Fruit fly (Drosophila melanogaster) whole organism, embryonic: Measurements from ENCODE around the gene CG10738.

Source experiments
- Ada2b ChIP-seq: fragments of 200-800 bp; sonication (Bioruptor generic); IDR thresholded peaks from 2 replicates; pipeline ENCODE4 v1.3.6; 2022; ENCODE audit warnings: missing biosample characterization, missing genetic modification characterization
- Blimp-1 ChIP-seq: fragments of 200-800 bp; sonication (Bioruptor generic); optimal IDR thresholded peaks from 3 replicates; lab custom pipeline; 2018; ENCODE audit warnings: missing biosample characterization, missing genetic modification characterization, mild to moderate bottlenecking, moderate library complexity, missing genetic modification reagents
- CG10321 ChIP-seq: fragments of 200-800 bp; sonication (Bioruptor generic); IDR thresholded peaks from 2 replicates; pipeline ENCODE4 v1.3.6; 2022; ENCODE audit warnings: missing biosample characterization, missing genetic modification characterization
- CG11695 ChIP-seq: fragments of 200-800 bp; sonication (Bioruptor generic); IDR thresholded peaks from 3 replicates; pipeline ENCODE4 v1.3.6; 2022; ENCODE audit warnings: missing biosample characterization, missing genetic modification characterization
- CG12155 ChIP-seq: fragments of 200-800 bp; sonication (Bioruptor generic); optimal IDR thresholded peaks from 3 replicates; lab custom pipeline; 2016; ENCODE audit warnings: missing biosample characterization, missing genetic modification characterization
- CG13123 ChIP-seq: fragments of 200-800 bp; sonication (Bioruptor generic); optimal IDR thresholded peaks from 2 replicates; lab custom pipeline; 2016; ENCODE audit warnings: missing biosample characterization, missing genetic modification characterization
- CG13287 ChIP-seq: fragments of 200-800 bp; sonication (Bioruptor generic); IDR thresholded peaks from 2 replicates; pipeline ENCODE4 v1.3.6; 2022; ENCODE audit warnings: missing biosample characterization, missing genetic modification characterization; ENCODE audit not compliant: partially characterized antibody
- CG15479 ChIP-seq: fragments of 200-800 bp; sonication (Bioruptor generic); optimal IDR thresholded peaks from 3 replicates; lab custom pipeline; 2019; ENCODE audit warnings: missing biosample characterization, mild to moderate bottlenecking, missing genetic modification characterization, moderate library complexity
- CG17328 ChIP-seq: fragments of 200-800 bp; sonication (Bioruptor generic); IDR thresholded peaks from 2 replicates; pipeline ENCODE4 v1.3.6; 2022; ENCODE audit warnings: missing biosample characterization, missing genetic modification characterization
- CG17612 ChIP-seq: fragments of 200-800 bp; sonication (Bioruptor generic); IDR thresholded peaks from 2 replicates; pipeline ENCODE4 v1.3.6; 2022; ENCODE audit warnings: missing biosample characterization, missing genetic modification characterization
- CG18011 ChIP-seq: fragments of 200-800 bp; sonication (Bioruptor generic); optimal IDR thresholded peaks from 2 replicates; lab custom pipeline; 2017; ENCODE audit warnings: missing biosample characterization, missing genetic modification characterization, mild to moderate bottlenecking, moderate library complexity, missing genotype
- CG2129 ChIP-seq: fragments of 200-800 bp; sonication (Bioruptor generic); IDR thresholded peaks from 2 replicates; pipeline ENCODE4 v1.3.6; 2022; ENCODE audit warnings: missing biosample characterization, missing genetic modification characterization; ENCODE audit not compliant: partially characterized antibody
- CG34422 ChIP-seq: fragments of 200-800 bp; sonication (Bioruptor generic); IDR thresholded peaks from 3 replicates; pipeline ENCODE4 v1.3.6; 2022; ENCODE audit warnings: missing biosample characterization, missing genetic modification characterization
- CG3726 ChIP-seq: fragments of 200-800 bp; sonication (Bioruptor generic); IDR thresholded peaks from 3 replicates; pipeline ENCODE4, ENCODE4 v1.3.6; 2022; ENCODE audit warnings: missing biosample characterization, missing genetic modification characterization
- CG7357 ChIP-seq: fragments of 200-800 bp; sonication (Bioruptor generic); IDR thresholded peaks from 3 replicates; pipeline ENCODE4 v1.3.6; 2022; ENCODE audit warnings: missing biosample characterization, missing genetic modification characterization
- CG7963 ChIP-seq: fragments of 200-800 bp; sonication (Bioruptor generic); IDR thresholded peaks from 3 replicates; pipeline ENCODE4 v1.3.6; 2022; ENCODE audit warnings: missing biosample characterization, missing genetic modification characterization; ENCODE audit not compliant: partially characterized antibody
- CG8359 ChIP-seq: fragments of 200-800 bp; sonication (Bioruptor generic); optimal IDR thresholded peaks from 2 replicates; lab custom pipeline; 2017; ENCODE audit warnings: missing biosample characterization, mild to moderate bottlenecking, missing genetic modification characterization, borderline replicate concordance
- CG8765 ChIP-seq: fragments of 200-800 bp; sonication (Bioruptor generic); IDR thresholded peaks from 2 replicates; pipeline ENCODE4 v1.3.6; 2022; ENCODE audit warnings: missing biosample characterization, missing genetic modification characterization
- CG9609 ChIP-seq: fragments of 200-800 bp; sonication (Bioruptor generic); optimal IDR thresholded peaks from 3 replicates; lab custom pipeline; 2016; ENCODE audit warnings: missing biosample characterization, missing genetic modification characterization
- CG9797 ChIP-seq: fragments of 200-800 bp; sonication (Bioruptor generic); optimal IDR thresholded peaks from 3 replicates; lab custom pipeline; 2018; ENCODE audit warnings: missing biosample characterization, mild to moderate bottlenecking, missing genetic modification characterization
- CG9817 ChIP-seq: fragments of 200-800 bp; sonication (Bioruptor generic); optimal IDR thresholded peaks from 2 replicates; lab custom pipeline; 2018; ENCODE audit warnings: missing biosample characterization, mild to moderate bottlenecking, missing genetic modification characterization, moderate library complexity
- CG9932 ChIP-seq: fragments of 200-800 bp; sonication (Bioruptor generic); IDR thresholded peaks from 2 replicates; pipeline ENCODE4 v1.3.6; 2022; ENCODE audit warnings: missing biosample characterization, missing genetic modification characterization
- D19B ChIP-seq: fragments of 200-800 bp; sonication (Bioruptor generic); optimal IDR thresholded peaks from 2 replicates; lab custom pipeline; 2017; ENCODE audit warnings: missing biosample characterization, mild to moderate bottlenecking, missing genetic modification characterization
- E2f2 ChIP-seq: fragments of 200-800 bp; sonication (Bioruptor generic); IDR thresholded peaks from 2 replicates; pipeline ENCODE4 v1.3.6; 2022; ENCODE audit warnings: missing biosample characterization, missing genetic modification characterization
- Lhr ChIP-seq: fragments of 200-800 bp; sonication (Bioruptor generic); optimal IDR thresholded peaks from 3 replicates; lab custom pipeline; 2017; ENCODE audit warnings: mild to moderate bottlenecking, missing biosample characterization, missing genetic modification reagents, missing genetic modification characterization
- Lpt ChIP-seq: fragments of >200 bp; optimal IDR thresholded peaks from 2 replicates; lab custom pipeline; 2018; ENCODE audit warnings: missing biosample characterization, missing genetic modification characterization
- NC2β ChIP-seq: fragments of 200-800 bp; sonication (Bioruptor generic); optimal IDR thresholded peaks from 2 replicates; lab custom pipeline; 2016; ENCODE audit warnings: missing biosample characterization, missing genetic modification characterization
- NfI ChIP-seq: fragments of 200-800 bp; sonication (Bioruptor generic); optimal IDR thresholded peaks from 3 replicates; lab custom pipeline; 2018; ENCODE audit warnings: missing biosample characterization, mild to moderate bottlenecking, missing genetic modification characterization, moderate library complexity
- Rfx ChIP-seq: fragments of 200-800 bp; sonication (Bioruptor generic); IDR thresholded peaks from 2 replicates; pipeline ENCODE4 v1.3.6; 2022; ENCODE audit warnings: missing biosample characterization, missing genetic modification characterization
- Taf1 ChIP-seq: fragments of 200-800 bp; sonication (Bioruptor generic); IDR thresholded peaks from 2 replicates; pipeline ENCODE4 v1.3.6; 2022; ENCODE audit warnings: missing biosample characterization, missing genetic modification characterization
- Usf ChIP-seq: fragments of 200-800 bp; sonication (Bioruptor generic); optimal IDR thresholded peaks from 2 replicates; lab custom pipeline; 2017; ENCODE audit warnings: missing genotype, missing biosample characterization, missing genetic modification characterization
- bbx ChIP-seq: fragments of 200-800 bp; sonication (Bioruptor generic); IDR thresholded peaks from 2 replicates; pipeline ENCODE4 v1.3.6; 2022; ENCODE audit warnings: missing biosample characterization, missing genetic modification characterization; ENCODE audit not compliant: partially characterized antibody
- bsh ChIP-seq, 2 experiments: fragments of 200-800 bp; sonication (Bioruptor generic); optimal IDR thresholded peaks; 2 replicates each; lab custom pipeline; 2017 to 2018; ENCODE audit warnings: mild to moderate bottlenecking in 2 of 2, missing biosample characterization in 2 of 2, missing genetic modification characterization in 2 of 2, moderate library complexity in 1 of 2
- dysf ChIP-seq: fragments of 200-800 bp; sonication (Bioruptor generic); IDR thresholded peaks from 3 replicates; pipeline ENCODE4 v1.3.6; 2022; ENCODE audit warnings: missing biosample characterization, missing genetic modification characterization
- esg ChIP-seq: fragments of 200-800 bp; sonication (Bioruptor generic); conservative IDR thresholded peaks from 2 replicates; pipeline ENCODE4 v1.3.6; 2022; ENCODE audit warnings: missing biosample characterization, missing genetic modification characterization
- fru ChIP-seq: fragments of >200 bp; optimal IDR thresholded peaks from 2 replicates; lab custom pipeline; 2017
- ham ChIP-seq: fragments of 200-800 bp; sonication (Bioruptor generic); IDR thresholded peaks from 2 replicates; pipeline ENCODE4 v1.3.6; 2022; ENCODE audit warnings: missing biosample characterization, missing genetic modification characterization
- luna ChIP-seq: fragments of 200-800 bp; sonication (Bioruptor generic); optimal IDR thresholded peaks from 2 replicates; lab custom pipeline; 2016; ENCODE audit warnings: missing biosample characterization, missing genetic modification characterization
- maf-S ChIP-seq: fragments of 200-800 bp; sonication (Bioruptor generic); optimal IDR thresholded peaks from 2 replicates; lab custom pipeline; 2016; ENCODE audit warnings: missing biosample characterization, missing genetic modification characterization
- onecut ChIP-seq: fragments of 200-800 bp; sonication (Bioruptor generic); IDR thresholded peaks from 2 replicates; pipeline ENCODE4 v1.3.6; 2022; ENCODE audit warnings: missing biosample characterization, missing genetic modification characterization
- salm ChIP-seq: fragments of 200-800 bp; sonication (Bioruptor generic); optimal IDR thresholded peaks from 2 replicates; lab custom pipeline; 2018; ENCODE audit warnings: missing biosample characterization, mild to moderate bottlenecking, missing genetic modification characterization
- sc ChIP-seq, 3 experiments: fragments of >200 bp in 2 of 3; fragments of 200-800 bp in 1 of 3; sonication (Bioruptor generic) in 1 of 3; optimal IDR thresholded peaks; 2 replicates in 2 of 3; 3 replicates in 1 of 3; lab custom pipeline; 2017; ENCODE audit warnings: mild to moderate bottlenecking in 1 of 3, missing biosample characterization in 1 of 3, missing genetic modification characterization in 1 of 3, missing genetic modification reagents in 1 of 3
- sens-2 ChIP-seq: fragments of 200-800 bp; sonication (Bioruptor generic); IDR thresholded peaks from 2 replicates; pipeline ENCODE4 v1.3.6; 2022; ENCODE audit warnings: missing biosample characterization, missing genetic modification characterization
- stwl ChIP-seq: fragments of 200-800 bp; sonication (Bioruptor generic); optimal IDR thresholded peaks from 3 replicates; lab custom pipeline; 2018; ENCODE audit warnings: missing biosample characterization, mild to moderate bottlenecking, missing genetic modification characterization, moderate library complexity
- tio ChIP-seq: fragments of 200-800 bp; sonication (Bioruptor generic); optimal IDR thresholded peaks from 2 replicates; lab custom pipeline; 2017; ENCODE audit warnings: missing biosample characterization, missing genetic modification characterization, inconsistent platforms
- tll ChIP-seq, 2 experiments: fragments of 200-800 bp in 1 of 2; fragments of >200 bp in 1 of 2; sonication (Bioruptor generic) in 1 of 2; optimal IDR thresholded peaks; 2 replicates each; lab custom pipeline; 2017 to 2019; ENCODE audit warnings: missing biosample characterization in 2 of 2, missing genetic modification characterization in 2 of 2, mild to moderate bottlenecking in 1 of 2, moderate library complexity in 1 of 2
- ttk ChIP-seq: fragments of 200-800 bp; sonication (Bioruptor generic); IDR thresholded peaks from 2 replicates; pipeline ENCODE4 v2.1.2; 2022; ENCODE audit warnings: missing biosample characterization, missing genetic modification characterization
- twi ChIP-seq: fragments of 200-800 bp; optimal IDR thresholded peaks from 2 replicates; lab custom pipeline; 2019; ENCODE audit warnings: missing biosample characterization, mild to moderate bottlenecking, missing genetic modification characterization, moderate library complexity
- tx ChIP-seq: fragments of 200-800 bp; sonication (Bioruptor generic); optimal IDR thresholded peaks from 2 replicates; lab custom pipeline; 2016; ENCODE audit warnings: missing biosample characterization, missing genetic modification characterization

CG10738 gene

DNA sequence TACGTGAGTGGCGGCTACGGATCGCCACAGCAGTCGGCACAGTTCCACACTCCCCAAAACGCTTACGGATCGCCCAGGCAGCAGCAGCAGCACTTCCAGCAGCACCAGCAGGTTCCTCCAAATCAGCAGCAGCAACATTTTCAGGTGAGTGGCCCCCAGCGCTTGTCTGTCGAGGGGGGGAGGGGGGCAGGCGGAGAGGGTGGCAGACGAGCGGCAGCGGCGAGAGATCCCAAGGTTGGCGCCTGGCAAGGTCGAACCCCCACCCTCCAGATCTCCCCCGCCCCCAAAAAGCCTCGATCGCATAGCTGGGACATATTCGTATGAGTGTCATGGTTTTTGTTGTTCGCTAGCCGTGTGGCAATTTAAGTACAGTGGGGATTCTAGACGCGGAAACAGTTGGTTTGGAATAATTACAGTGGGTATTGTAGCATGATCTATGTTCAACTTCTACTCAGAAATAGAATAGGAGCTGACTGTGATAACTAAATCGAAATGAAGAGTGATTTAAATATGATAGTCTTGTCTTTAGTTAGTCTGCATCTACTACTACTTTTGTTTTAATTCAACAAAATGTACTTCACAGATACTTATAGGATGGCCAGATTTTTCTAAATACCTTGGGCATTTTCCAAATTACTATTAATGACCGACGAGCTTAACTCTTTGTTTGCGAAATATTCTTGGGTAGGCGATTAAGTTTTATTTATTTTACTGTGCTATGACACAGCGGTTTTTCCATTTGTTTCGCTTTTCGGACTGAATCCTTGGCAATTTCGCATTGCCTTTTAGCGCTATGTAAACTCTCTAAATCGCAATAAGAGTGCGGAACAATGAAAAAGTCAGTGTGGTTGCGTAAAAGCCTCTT, 28.0 kb downstream of the CG10738 start (continued):
- TF ChIP-seq sc (optimal IDR thresholded peaks at IDR 0.05; lab: Kevin White, UChicago) (no peak), sc (GFP tag; optimal IDR thresholded peaks at IDR 0.05; lab: Kevin White, UChicago) (no peak), CG12155 (GFP tag; lab: Kevin White, UChicago) (no peak), D19B (GFP tag; lab: Kevin White, UChicago) (no peak), fru (lab: Kevin White, UChicago) (no peak), CG10321 (GFP tag; lab: Robert Waterston, UW) (no peak), Rfx (GFP tag; lab: Robert Waterston, UW) (peak; percentile 65), sens-2 (0 out of 2 replicates have a peak, but pooled peaks have one; percentile 6), NfI (GFP tag; lab: Kevin White, UChicago) (peak; percentile 29), CG34422 (GFP tag; lab: Robert Waterston, UW) (no peak), stwl (tag; lab: Kevin White, UChicago) (no peak), ttk (GFP tag; lab: Robert Waterston, UW) (no peak), CG7357 (GFP tag; lab: Robert Waterston, UW) (no peak), Lpt (GFP tag; lab: Kevin White, UChicago) (no peak), salm (no peak), Blimp-1 (no peak), luna (GFP tag; lab: Kevin White, UChicago) (no peak), CG13287 (no peak), CG9797 (GFP tag; lab: Kevin White, UChicago) (no peak), CG18011 (GFP tag; lab: Kevin White, UChicago) (no peak), CG2129 (GFP tag; lab: Robert Waterston, UW) (no peak), NC2β (GFP tag; lab: Kevin White, UChicago) (no peak), CG17612 (GFP tag; lab: Robert Waterston, UW) (no peak), Ada2b (GFP tag; lab: Robert Waterston, UW) (0 out of 2 replicates have a peak, but pooled peaks have one; percentile 15), esg (GFP tag; lab: Robert Waterston, UW) (no peak), bsh (GFP tag; optimal IDR thresholded peaks at IDR 0.05; lab: Kevin White, UChicago) (no peak), tll (GFP tag; optimal IDR thresholded peaks at IDR 0.05; lab: Kevin White, UChicago) (no peak), CG9817 (tag; lab: Kevin White, UChicago) (peak; percentile 26), twi (tag; lab: Kevin White, UChicago) (no peak), onecut (no peak), tx (GFP tag; lab: Kevin White, UChicago) (no peak), CG3726 (GFP tag; lab: Robert Waterston, UW) (no peak), CG13123 (GFP tag; lab: Kevin White, UChicago) (no peak), Lhr (GFP tag; lab: Kevin White, UChicago) (no peak), dysf (GFP tag; lab: Robert Waterston, UW) (peak; percentile 65), CG9932 (GFP tag; lab: Robert Waterston, UW) (no peak), Usf (GFP tag; lab: Kevin White, UChicago) (no peak), ham (GFP tag; lab: Robert Waterston, UW) (no peak), CG17328 (GFP tag; lab: Robert Waterston, UW) (no peak), maf-S (GFP tag; lab: Kevin White, UChicago) (no peak), CG8359 (GFP tag; lab: Kevin White, UChicago) (no peak), Taf1 (GFP tag; lab: Robert Waterston, UW) (no peak), E2f2 (GFP tag; lab: Robert Waterston, UW) (no peak), CG15479 (no peak), CG9609 (GFP tag; lab: Kevin White, UChicago) (no peak), tio (no peak), CG8765 (GFP tag; lab: Robert Waterston, UW) (no peak), CG7963 (GFP tag; lab: Robert Waterston, UW) (no peak), bbx (GFP tag; lab: Robert Waterston, UW) (no peak), CG11695 (no peak)
